Fruit fly (Drosophila melanogaster) whole organism, prepupa: ENCODE results near the gene IntS11.

Experiments
- CG10631 ChIP-seq: fragments of 200-800 bp; sonication (Bioruptor generic); optimal IDR thresholded peaks from 2 replicates; lab custom pipeline; 2016; ENCODE audit warnings: missing biosample characterization, missing genetic modification characterization
- CG4318 ChIP-seq: fragments of 200-800 bp; sonication (Bioruptor generic); optimal IDR thresholded peaks from 3 replicates; lab custom pipeline; 2017; ENCODE audit warnings: missing biosample characterization, mild to moderate bottlenecking, missing genetic modification characterization
- CG6276 ChIP-seq: fragments of 200-800 bp; sonication (Bioruptor generic); optimal IDR thresholded peaks from 2 replicates; lab custom pipeline; 2017; ENCODE audit warnings: missing biosample characterization, mild to moderate bottlenecking, missing genetic modification characterization
- CG7368 ChIP-seq: fragments of 200-800 bp; sonication (Bioruptor generic); optimal IDR thresholded peaks from 3 replicates; lab custom pipeline; 2016; ENCODE audit warnings: missing biosample characterization, missing genetic modification characterization
- CG8319 ChIP-seq: fragments of 200-800 bp; sonication (Bioruptor generic); optimal IDR thresholded peaks from 3 replicates; lab custom pipeline; 2016; ENCODE audit warnings: missing biosample characterization, missing genetic modification characterization
- Ets21C ChIP-seq: fragments of 200-800 bp; sonication (Bioruptor generic); optimal IDR thresholded peaks from 3 replicates; lab custom pipeline; 2016; ENCODE audit warnings: missing biosample characterization, missing genetic modification characterization
- Hr4 ChIP-seq: fragments of 200-800 bp; sonication (Bioruptor generic); optimal IDR thresholded peaks from 3 replicates; lab custom pipeline; 2016; ENCODE audit warnings: missing biosample characterization, missing genetic modification characterization
- OdsH ChIP-seq: fragments of 200-800 bp; sonication (Bioruptor generic); optimal IDR thresholded peaks from 3 replicates; lab custom pipeline; 2016; ENCODE audit warnings: missing biosample characterization, missing genetic modification characterization
- Sox102F ChIP-seq: fragments of 200-800 bp; sonication (Bioruptor generic); optimal IDR thresholded peaks from 2 replicates; lab custom pipeline; 2016; ENCODE audit warnings: missing biosample characterization, mild to moderate bottlenecking, missing genetic modification characterization
- dac ChIP-seq: fragments of 200-800 bp; sonication (Bioruptor generic); optimal IDR thresholded peaks from 2 replicates; lab custom pipeline; 2017; ENCODE audit warnings: missing biosample characterization, mild to moderate bottlenecking, missing genetic modification characterization
- pdm3 ChIP-seq: fragments of 200-800 bp; sonication (Bioruptor generic); optimal IDR thresholded peaks from 3 replicates; lab custom pipeline; 2016; ENCODE audit warnings: missing biosample characterization, missing genetic modification characterization
- spab ChIP-seq: fragments of 200-800 bp; sonication (Bioruptor generic); optimal IDR thresholded peaks from 2 replicates; lab custom pipeline; 2017; ENCODE audit warnings: missing biosample characterization, mild to moderate bottlenecking, missing genetic modification characterization, missing genetic modification reagents

DNA sequence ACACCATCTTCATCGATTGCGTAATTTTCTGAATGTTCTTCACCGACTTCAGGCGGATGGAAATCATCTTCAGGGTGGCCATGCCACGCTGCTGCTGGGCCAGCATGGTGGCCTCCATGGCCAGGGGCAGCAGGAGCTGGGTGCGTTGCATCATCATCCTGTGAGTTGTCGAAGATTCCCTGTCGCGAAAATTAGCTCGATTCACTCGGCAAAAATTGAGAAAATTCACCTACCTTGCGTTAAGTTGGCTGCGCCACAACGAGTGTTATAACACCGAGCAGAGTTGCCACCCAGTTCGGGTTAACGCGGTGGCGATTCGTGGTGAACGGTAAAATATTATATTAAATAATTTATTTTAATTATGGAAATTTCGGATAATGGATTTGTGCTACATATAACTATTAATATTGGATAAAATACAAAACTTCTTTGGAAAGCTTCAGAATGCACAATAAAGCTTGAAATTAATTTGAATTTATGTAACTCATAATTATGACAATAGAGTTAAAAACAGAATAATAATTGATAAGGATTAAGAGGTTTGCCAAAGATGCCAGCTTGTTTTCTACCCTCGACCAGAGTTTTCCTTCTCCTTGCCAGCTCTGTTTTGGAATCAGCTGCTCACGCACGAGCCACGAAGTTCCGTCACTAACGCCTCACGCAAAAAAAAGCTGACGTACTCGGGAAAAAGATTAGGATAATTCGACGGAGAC lies 3.6 kb downstream of the IntS11 start, which contains the start of the genes ATPsyngamma and yata:
- TF ChIP-seq Ets21C (GFP tag; lab: Kevin White, UChicago) = no peak
- no peak for TF ChIP-seq OdsH (GFP tag; lab: Kevin White, UChicago)
- TF ChIP-seq CG7368 (GFP tag; lab: Kevin White, UChicago) = no peak
- TF ChIP-seq CG4318 (GFP tag; lab: Kevin White, UChicago) = no peak
- TF ChIP-seq CG10631 (GFP tag; lab: Kevin White, UChicago) = no peak
- no peak for TF ChIP-seq spab (GFP tag; lab: Kevin White, UChicago)
- no peak for TF ChIP-seq Hr4 (GFP tag; lab: Kevin White, UChicago)
- TF ChIP-seq dac (GFP tag; lab: Kevin White, UChicago) = no peak
- TF ChIP-seq CG6276 = no peak
- TF ChIP-seq Sox102F = no peak
- TF ChIP-seq CG8319 (GFP tag; lab: Kevin White, UChicago) = no peak
- no peak for TF ChIP-seq pdm3 (GFP tag; lab: Kevin White, UChicago)
